Worm (Caenorhabditis elegans) whole organism, late embryonic: ENCODE results near the gene F22E5.22.

Source experiments
- F13H6.1 ChIP-seq: sonication (generic microtip); optimal IDR thresholded peaks from 2 replicates; lab custom pipeline; 2016; ENCODE audit warnings: missing genetic modification characterization, missing compliant biosample characterization
- ama-1 ChIP-seq: fragments of 150-350 bp; optimal IDR thresholded peaks from 2 replicates; lab custom pipeline; 2014
- ceh-31 ChIP-seq: sonication (generic microtip); optimal IDR thresholded peaks from 2 replicates; lab custom pipeline; 2016; ENCODE audit warnings: missing genetic modification characterization, missing compliant biosample characterization
- dmd-4 ChIP-seq: sonication (generic microtip); optimal IDR thresholded peaks from 2 replicates; lab custom pipeline; 2016; ENCODE audit warnings: borderline replicate concordance, missing genetic modification characterization, missing compliant biosample characterization
- fkh-10 ChIP-seq: fragments of 150-350 bp; optimal IDR thresholded peaks from 2 replicates; lab custom pipeline; 2014; ENCODE audit warnings: missing biosample characterization, missing genetic modification reagents, missing genetic modification characterization
- nfya-1 ChIP-seq: sonication (generic microtip); optimal IDR thresholded peaks from 2 replicates; lab custom pipeline; 2017; ENCODE audit warnings: missing genetic modification characterization, mild to moderate bottlenecking, missing compliant biosample characterization, antibody characterized with exemption, moderate library complexity
- pag-3 ChIP-seq: sonication (generic microtip); optimal IDR thresholded peaks from 2 replicates; lab custom pipeline; 2016; ENCODE audit warnings: missing compliant biosample characterization, missing genetic modification characterization, borderline replicate concordance
- tbx-2 ChIP-seq: sonication (generic microtip); optimal IDR thresholded peaks from 2 replicates; lab custom pipeline; 2016; ENCODE audit warnings: missing genetic modification characterization, missing compliant biosample characterization
- ttx-3 ChIP-seq: sonication (generic microtip); optimal IDR thresholded peaks from 2 replicates; lab custom pipeline; 2016; ENCODE audit warnings: missing genetic modification reagents, missing genetic modification characterization, missing compliant biosample characterization

DNA sequence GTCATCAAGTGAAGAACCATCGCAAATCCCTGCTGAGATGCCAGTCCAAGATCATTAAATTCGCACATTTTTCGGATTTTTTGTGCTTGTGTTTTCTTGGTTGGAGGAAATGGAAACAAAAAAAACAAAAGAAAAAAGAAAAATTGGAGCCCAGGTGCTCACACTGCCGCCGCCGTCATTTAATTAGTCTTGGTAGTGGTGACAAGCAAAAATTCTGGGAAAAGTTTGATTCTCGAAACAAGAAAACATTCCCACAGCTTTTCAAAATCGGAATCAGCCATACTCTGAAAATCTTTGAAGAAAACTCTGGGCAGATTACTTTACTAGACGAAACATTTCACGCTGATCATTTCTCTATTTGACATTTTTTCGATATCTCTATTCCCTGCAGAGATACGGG, 39.5 kb downstream of the F22E5.22 start, which contains the start of gene srh-128:
- TF ChIP-seq ama-1 (lab: Kevin White, UChicago) (no peak), pag-3 (tag; lab: Kevin White, UChicago) (no peak), nfya-1 (tag; lab: Kevin White, UChicago) (no peak), fkh-10 (GFP tag; lab: Kevin White, UChicago) (no peak), dmd-4 (no peak), ceh-31 (no peak), ttx-3 (tag; lab: Kevin White, UChicago) (no peak), F13H6.1 (tag; lab: Kevin White, UChicago) (no peak), tbx-2 (tag; lab: Kevin White, UChicago) (no peak)
